Fruit fly (Drosophila melanogaster) whole organism, embryonic: ENCODE results near the gene AhcyL1.

Experiments used
- Asciz ChIP-seq: fragments of 200-800 bp; sonication (Bioruptor generic); optimal IDR thresholded peaks from 2 replicates; lab custom pipeline; 2017; ENCODE audit warnings: missing biosample characterization, mild to moderate bottlenecking, missing genetic modification characterization, missing genetic modification reagents
- CG10321 ChIP-seq: fragments of 200-800 bp; sonication (Bioruptor generic); IDR thresholded peaks from 2 replicates; pipeline ENCODE4 v1.3.6; 2022; ENCODE audit warnings: missing biosample characterization, missing genetic modification characterization
- CG10431 ChIP-seq: fragments of 200-800 bp; sonication (Bioruptor generic); optimal IDR thresholded peaks from 3 replicates; lab custom pipeline; 2018; ENCODE audit warnings: missing biosample characterization, mild to moderate bottlenecking, missing genetic modification characterization
- CG12071 ChIP-seq: fragments of 200-800 bp; sonication (Bioruptor generic); optimal IDR thresholded peaks from 3 replicates; lab custom pipeline; 2018; ENCODE audit warnings: missing biosample characterization, mild to moderate bottlenecking, missing genetic modification characterization
- CG13894 ChIP-seq: fragments of 200-800 bp; sonication (Bioruptor generic); optimal IDR thresholded peaks from 3 replicates; lab custom pipeline; 2018; ENCODE audit warnings: missing biosample characterization, mild to moderate bottlenecking, missing genetic modification characterization, moderate library complexity
- CG14441 ChIP-seq: fragments of 200-800 bp; sonication (Bioruptor generic); IDR thresholded peaks from 2 replicates; pipeline ENCODE4 v1.3.6; 2022; ENCODE audit warnings: missing biosample characterization, missing genetic modification characterization
- CG1603 ChIP-seq: fragments of 200-800 bp; sonication (Bioruptor generic); optimal IDR thresholded peaks from 2 replicates; lab custom pipeline; 2019; ENCODE audit warnings: missing biosample characterization, mild to moderate bottlenecking, missing genetic modification characterization, moderate library complexity
- CG16815 ChIP-seq: fragments of 200-800 bp; sonication (Bioruptor generic); optimal IDR thresholded peaks from 3 replicates; lab custom pipeline; 2017; ENCODE audit warnings: missing biosample characterization, mild to moderate bottlenecking, missing genetic modification characterization
- CG1792 ChIP-seq: fragments of 200-800 bp; sonication (Bioruptor generic); optimal IDR thresholded peaks from 2 replicates; lab custom pipeline; 2016; ENCODE audit warnings: missing biosample characterization, missing genetic modification characterization
- CG1832 ChIP-seq: fragments of 200-800 bp; sonication (Bioruptor generic); optimal IDR thresholded peaks from 2 replicates; lab custom pipeline; 2017; ENCODE audit warnings: missing biosample characterization, mild to moderate bottlenecking, missing genetic modification characterization, inconsistent platforms
- CG2199 ChIP-seq: fragments of 200-800 bp; sonication (Bioruptor generic); IDR thresholded peaks from 3 replicates; pipeline ENCODE4 v1.3.6; 2022; ENCODE audit warnings: missing biosample characterization, missing genetic modification characterization
- CG2712 ChIP-seq: fragments of 200-800 bp; optimal IDR thresholded peaks from 3 replicates; lab custom pipeline; 2019; ENCODE audit warnings: missing biosample characterization, mild to moderate bottlenecking, missing genetic modification characterization, moderate library complexity
- CG6765 ChIP-seq: fragments of 200-800 bp; sonication (Bioruptor generic); optimal IDR thresholded peaks from 3 replicates; lab custom pipeline; 2017; ENCODE audit warnings: missing biosample characterization, mild to moderate bottlenecking, missing genetic modification characterization
- CG8478 ChIP-seq: fragments of >200 bp; optimal IDR thresholded peaks from 2 replicates; lab custom pipeline; 2018
- CG8765 ChIP-seq: fragments of 200-800 bp; sonication (Bioruptor generic); IDR thresholded peaks from 2 replicates; pipeline ENCODE4 v1.3.6; 2022; ENCODE audit warnings: missing biosample characterization, missing genetic modification characterization
- CG9817 ChIP-seq: fragments of 200-800 bp; sonication (Bioruptor generic); optimal IDR thresholded peaks from 2 replicates; lab custom pipeline; 2018; ENCODE audit warnings: missing biosample characterization, mild to moderate bottlenecking, missing genetic modification characterization, moderate library complexity
- ERR ChIP-seq: fragments of 200-800 bp; sonication (Bioruptor generic); optimal IDR thresholded peaks from 2 replicates; lab custom pipeline; 2016; ENCODE audit warnings: missing biosample characterization, missing genetic modification characterization
- Eip74EF ChIP-seq, 2 experiments: fragments of 200-800 bp in 1 of 2; fragments of >200 bp in 1 of 2; sonication (Bioruptor generic) in 1 of 2; optimal IDR thresholded peaks; 2 replicates each; lab custom pipeline; 2017 to 2019; ENCODE audit warnings: missing biosample characterization in 2 of 2, missing genetic modification characterization in 2 of 2, mild to moderate bottlenecking in 1 of 2, moderate library complexity in 1 of 2
- GATAe ChIP-seq: fragments of 200-800 bp; sonication (Bioruptor generic); conservative IDR thresholded peaks from 2 replicates; pipeline ENCODE4 v1.3.6; 2022; ENCODE audit warnings: missing biosample characterization, missing genetic modification characterization
- HLH54F ChIP-seq: fragments of 200-800 bp; sonication (Bioruptor generic); optimal IDR thresholded peaks from 3 replicates; lab custom pipeline; 2016; ENCODE audit warnings: missing biosample characterization, missing genetic modification characterization
- Lim3 ChIP-seq: fragments of 200-800 bp; sonication (Bioruptor generic); IDR thresholded peaks from 2 replicates; pipeline ENCODE4 v1.3.6; 2022; ENCODE audit warnings: missing biosample characterization, missing genetic modification characterization
- Med ChIP-seq: fragments of 200-800 bp; sonication (Bioruptor generic); peaks from one replicate; lab custom pipeline; 2016; ENCODE audit warnings: missing biosample characterization, missing genetic modification characterization, mild to moderate bottlenecking, inconsistent platforms, moderate library complexity
- Meics ChIP-seq: fragments of 200-800 bp; sonication (Bioruptor generic); optimal IDR thresholded peaks from 2 replicates; lab custom pipeline; 2017; ENCODE audit warnings: missing biosample characterization, mild to moderate bottlenecking, missing genetic modification characterization
- NK7.1 ChIP-seq: fragments of 200-800 bp; sonication (Bioruptor generic); optimal IDR thresholded peaks from 3 replicates; lab custom pipeline; 2016; ENCODE audit warnings: missing biosample characterization, missing genetic modification characterization
- Nf-YA ChIP-seq: fragments of 200-800 bp; sonication (Bioruptor generic); IDR thresholded peaks from 2 replicates; pipeline ENCODE4 v1.3.6; 2022; ENCODE audit warnings: missing biosample characterization, missing genetic modification characterization
- Pdp1 ChIP-seq, 2 experiments: fragments of 200-800 bp; sonication (Bioruptor generic); optimal IDR thresholded peaks; 3 replicates each; lab custom pipeline; 2016; ENCODE audit warnings: missing biosample characterization in 2 of 2, missing genetic modification characterization in 2 of 2, mild to moderate bottlenecking in 1 of 2, moderate library complexity in 1 of 2
- Ravus ChIP-seq: fragments of 200-800 bp; sonication (Bioruptor generic); IDR thresholded peaks from 2 replicates; pipeline ENCODE4 v1.3.6; 2022; ENCODE audit warnings: missing biosample characterization, missing genetic modification characterization
- Scr ChIP-seq: fragments of 200-800 bp; sonication (Bioruptor generic); IDR thresholded peaks from 2 replicates; pipeline ENCODE4 v1.3.6; 2022; ENCODE audit warnings: missing biosample characterization, missing genetic modification characterization; ENCODE audit not compliant: partially characterized antibody
- Side ChIP-seq: fragments of 200-800 bp; sonication (Bioruptor generic); optimal IDR thresholded peaks from 2 replicates; lab custom pipeline; 2016; ENCODE audit warnings: missing biosample characterization, missing genetic modification characterization
- Ssrp ChIP-seq: fragments of 200-800 bp; sonication (Bioruptor generic); optimal IDR thresholded peaks from 2 replicates; lab custom pipeline; 2018; ENCODE audit warnings: missing biosample characterization, mild to moderate bottlenecking, missing genetic modification characterization, moderate library complexity
- al ChIP-seq: fragments of 200-800 bp; sonication (Bioruptor generic); IDR thresholded peaks from 2 replicates; pipeline ENCODE4 v1.3.6; 2022; ENCODE audit warnings: missing biosample characterization, missing genetic modification characterization
- caup ChIP-seq: fragments of 200-800 bp; sonication (Bioruptor generic); optimal IDR thresholded peaks from 3 replicates; lab custom pipeline; 2017; ENCODE audit warnings: missing biosample characterization, mild to moderate bottlenecking, missing genetic modification characterization, moderate library complexity; ENCODE audit not compliant: severe bottlenecking
- chinmo ChIP-seq: fragments of 200-800 bp; sonication (Bioruptor generic); IDR thresholded peaks from 4 replicates; pipeline ENCODE4 v1.3.6; 2022; ENCODE audit warnings: missing biosample characterization, missing genetic modification characterization; ENCODE audit not compliant: partially characterized antibody
- chm ChIP-seq: fragments of 200-800 bp; sonication (Bioruptor generic); IDR thresholded peaks from 2 replicates; pipeline ENCODE4 v1.3.6; 2022; ENCODE audit warnings: missing biosample characterization, missing genetic modification characterization
- ci ChIP-seq: fragments of 200-800 bp; sonication (Bioruptor generic); IDR thresholded peaks from 3 replicates; pipeline ENCODE4 v1.3.6; 2022; ENCODE audit warnings: missing biosample characterization, missing genetic modification characterization
- dysf ChIP-seq: fragments of 200-800 bp; sonication (Bioruptor generic); IDR thresholded peaks from 3 replicates; pipeline ENCODE4 v1.3.6; 2022; ENCODE audit warnings: missing biosample characterization, missing genetic modification characterization
- exex ChIP-seq: fragments of 200-800 bp; sonication (Bioruptor generic); optimal IDR thresholded peaks from 4 replicates; lab custom pipeline; 2018; ENCODE audit warnings: missing biosample characterization, mild to moderate bottlenecking, missing genetic modification characterization, moderate library complexity
- eyg ChIP-seq: fragments of 200-800 bp; sonication (Bioruptor generic); optimal IDR thresholded peaks from 3 replicates; lab custom pipeline; 2016; ENCODE audit warnings: missing biosample characterization, missing genetic modification characterization
- fd96Cb ChIP-seq: fragments of 200-800 bp; sonication (Bioruptor generic); optimal IDR thresholded peaks from 2 replicates; lab custom pipeline; 2018; ENCODE audit warnings: missing biosample characterization, mild to moderate bottlenecking, missing genetic modification characterization, moderate library complexity
- gce ChIP-seq: fragments of 200-800 bp; sonication (Bioruptor generic); IDR thresholded peaks from 3 replicates; pipeline ENCODE4 v1.3.6; 2022; ENCODE audit warnings: missing biosample characterization, missing genetic modification characterization
- gcm2 ChIP-seq: fragments of 200-800 bp; sonication (Bioruptor generic); optimal IDR thresholded peaks from 2 replicates; lab custom pipeline; 2016; ENCODE audit warnings: missing biosample characterization, missing genetic modification characterization
- klu ChIP-seq: fragments of 200-800 bp; sonication (Bioruptor generic); IDR thresholded peaks from 2 replicates; pipeline ENCODE4 v1.3.6; 2022; ENCODE audit warnings: missing biosample characterization, missing genetic modification characterization
- onecut ChIP-seq: fragments of 200-800 bp; sonication (Bioruptor generic); IDR thresholded peaks from 2 replicates; pipeline ENCODE4 v1.3.6; 2022; ENCODE audit warnings: missing biosample characterization, missing genetic modification characterization
- pan ChIP-seq, 4 experiments: fragments of >200 bp in 3 of 4; fragments of 200-800 bp in 1 of 4; sonication (Bioruptor generic) in 1 of 4; optimal IDR thresholded peaks in 3 of 4; IDR thresholded peaks in 1 of 4; 2 replicates each; pipeline versions ENCODE4 v1.3.6 to Lab custom; 2017 to 2022; ENCODE audit warnings: missing biosample characterization in 2 of 4, missing genetic modification characterization in 2 of 4, mixed read lengths in 1 of 4
- ranshi ChIP-seq: fragments of 200-800 bp; sonication (Bioruptor generic); IDR thresholded peaks from 2 replicates; pipeline ENCODE4 v1.3.6; 2022; ENCODE audit warnings: missing biosample characterization, missing genetic modification characterization
- sd ChIP-seq: fragments of 200-800 bp; sonication (Bioruptor generic); optimal IDR thresholded peaks from 3 replicates; lab custom pipeline; 2018; ENCODE audit warnings: missing biosample characterization, mild to moderate bottlenecking, missing genetic modification characterization, moderate library complexity
- sens ChIP-seq: fragments of 200-800 bp; sonication (Bioruptor generic); peaks from one replicate; lab custom pipeline; 2016; ENCODE audit warnings: missing biosample characterization, missing genetic modification characterization
- sob ChIP-seq: fragments of 200-800 bp; sonication (Bioruptor generic); IDR thresholded peaks from 2 replicates; pipeline ENCODE4 v1.3.6; 2022; ENCODE audit warnings: missing biosample characterization, missing genetic modification characterization
- zfh2 ChIP-seq: fragments of 200-800 bp; sonication (Bioruptor generic); optimal IDR thresholded peaks from 2 replicates; lab custom pipeline; 2016; ENCODE audit warnings: missing biosample characterization, missing genetic modification characterization

Gene AhcyL1

dm6 chr3L:2748359-2748758 is 23.8 kb downstream of the AhcyL1 start (continued):
- TF ChIP-seq zfh2 (GFP tag; lab: Kevin White, UChicago), result no peak
- no peak for TF ChIP-seq al (GFP tag; lab: Robert Waterston, UW)
- no peak for TF ChIP-seq Ravus (GFP tag; lab: Robert Waterston, UW)
- no peak for TF ChIP-seq CG8478 (lab: Kevin White, UChicago)
- TF ChIP-seq ERR (GFP tag; lab: Kevin White, UChicago), result peak; percentile 76
- no peak for TF ChIP-seq gce
- no peak for TF ChIP-seq Scr (GFP tag; lab: Robert Waterston, UW)
- TF ChIP-seq fd96Cb (tag; lab: Kevin White, UChicago), result no peak
- no peak for TF ChIP-seq Lim3 (GFP tag; lab: Robert Waterston, UW)
- no peak for TF ChIP-seq CG1603
- TF ChIP-seq Nf-YA, result no peak
- peak; percentile 59 for TF ChIP-seq Med (GFP tag; lab: Kevin White, UChicago)
- TF ChIP-seq Ssrp, result no peak
- TF ChIP-seq ranshi, result no peak
- no peak for TF ChIP-seq Side (GFP tag; lab: Kevin White, UChicago)
- peak; percentile 5 for TF ChIP-seq CG13894 (tag; lab: Kevin White, UChicago)
- no peak for TF ChIP-seq eyg (GFP tag; lab: Kevin White, UChicago)
- no peak for TF ChIP-seq CG2712
- no peak for TF ChIP-seq klu (GFP tag; lab: Robert Waterston, UW)
- TF ChIP-seq CG1792 (GFP tag; lab: Kevin White, UChicago), result no peak
- TF ChIP-seq sd (tag; lab: Kevin White, UChicago), result peak; percentile 64

DNA sequence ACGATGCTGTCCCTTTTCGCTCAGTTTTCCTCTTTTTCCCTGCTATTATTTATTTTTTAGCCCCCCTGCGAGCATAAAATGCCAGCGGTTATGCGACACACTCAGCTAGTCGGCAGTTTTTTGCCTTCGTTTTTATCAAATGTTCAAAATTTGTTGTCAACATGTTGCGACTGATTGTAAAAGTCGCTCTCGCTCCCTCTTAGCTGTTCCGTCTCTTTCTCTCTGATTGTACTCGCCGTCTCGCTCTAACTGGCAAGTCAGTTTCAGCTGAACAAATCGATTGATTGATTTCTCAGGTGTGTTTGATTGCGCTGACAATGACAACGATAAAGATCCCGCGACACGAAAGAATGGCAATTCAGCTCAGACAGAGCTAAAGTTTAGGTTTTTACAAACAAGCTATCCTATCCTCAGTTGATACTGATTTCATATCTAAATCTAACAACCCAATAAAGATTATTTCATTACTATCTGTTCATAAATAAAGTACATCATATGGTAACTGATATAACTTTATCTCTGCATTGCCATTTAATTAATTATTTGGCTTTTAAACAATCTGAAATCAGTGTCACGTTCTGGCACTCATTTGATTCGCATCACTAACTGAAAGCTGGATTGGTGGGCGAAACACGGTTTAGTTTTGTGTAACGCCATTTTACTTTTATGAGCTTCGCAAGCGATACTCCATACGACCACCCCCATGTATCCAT is 26.3 kb downstream of the AhcyL1 start:
- peak in 1 of 2 experiments; percentile 13 for TF ChIP-seq Pdp1 (GFP tag; optimal IDR thresholded peaks at IDR 0.05; lab: Kevin White, UChicago)
- no peak for TF ChIP-seq Eip74EF (GFP tag; optimal IDR thresholded peaks at IDR 0.05; lab: Kevin White, UChicago)
- peak; percentile 20 for TF ChIP-seq Asciz (GFP tag; lab: Kevin White, UChicago)
- TF ChIP-seq chinmo (GFP tag; lab: Robert Waterston, UW), result 0 out of 4 replicates have a peak, but pooled peaks have one; percentile 46
- peak; percentile 79 for TF ChIP-seq CG10321 (GFP tag; lab: Robert Waterston, UW)
- TF ChIP-seq pan (optimal IDR thresholded peaks at IDR 0.05; lab: Kevin White, UChicago), result no peak
- no peak for TF ChIP-seq pan (GFP tag; optimal IDR thresholded peaks at IDR 0.05 in 1 of 2, IDR thresholded peaks at IDR 0.05 in 1 of 2)
- no peak for TF ChIP-seq HLH54F (GFP tag; lab: Kevin White, UChicago)
- peak; percentile 32; the same call in 1 of the 3 replicates for TF ChIP-seq ci
- no peak for TF ChIP-seq CG6765
- no peak for TF ChIP-seq CG10431
- TF ChIP-seq sob (GFP tag; lab: Robert Waterston, UW), result 0 out of 2 replicates have a peak, but pooled peaks have one; percentile 6
- no peak for TF ChIP-seq gcm2
- TF ChIP-seq CG1832 (GFP tag; lab: Kevin White, UChicago), result no peak
- peak; percentile 28 for TF ChIP-seq CG12071 (GFP tag; lab: Kevin White, UChicago)
- peak; percentile 33; the same call in 1 of the 2 replicates for TF ChIP-seq GATAe (GFP tag; lab: Robert Waterston, UW)
- 0 out of 2 replicates have a peak, but pooled peaks have one; percentile 28 for TF ChIP-seq chm (GFP tag; lab: Robert Waterston, UW)
- TF ChIP-seq dysf, result peak; percentile 35; the same call in 1 of the 3 replicates
- peak; percentile 62 for TF ChIP-seq exex (tag; lab: Kevin White, UChicago)
- peak; percentile 91 for TF ChIP-seq onecut (GFP tag; lab: Robert Waterston, UW)
- peak; percentile 95 for TF ChIP-seq CG2199 (GFP tag; lab: Robert Waterston, UW)
- peak; percentile 25 for TF ChIP-seq sens (GFP tag; lab: Kevin White, UChicago)
- TF ChIP-seq CG16815 (GFP tag; lab: Kevin White, UChicago), result no peak
- TF ChIP-seq CG9817, result no peak
- TF ChIP-seq Meics (GFP tag; lab: Kevin White, UChicago), result peak; percentile 8
- peak; percentile 61 for TF ChIP-seq caup (GFP tag; lab: Kevin White, UChicago)
- no peak for TF ChIP-seq CG8765 (GFP tag; lab: Robert Waterston, UW)
- TF ChIP-seq CG14441 (GFP tag; lab: Robert Waterston, UW), result no peak
- TF ChIP-seq NK7.1 (GFP tag; lab: Kevin White, UChicago), result no peak
